Fruit fly (Drosophila melanogaster): ENCODE measurements around the gene RpS19a.

Gene RpS19a

dm6 chrX:16632135-16632534 lies 5.6 kb upstream of the RpS19a start, which contains the start of gene CG9777:
TSS of gene CG9777 (minus strand) at chrX:16632235.
- no peak for TF ChIP-seq CG8478 (optimal IDR thresholded peaks at IDR 0.05)

- TF ChIP-seq CG8478 (optimal IDR thresholded peaks at IDR 0.05) (no peak), CTCF (optimal IDR thresholded peaks at IDR 0.05) (no peak)
These were observed 4.3 kb upstream of the RpS19a start for dm6 chrX:16633181-16633957.

dm6 chrX:16637106-16637590 lies 546 bp upstream of the RpS19a start, which contains the start of gene Rok:
TSS of gene Rok (minus strand) at chrX:16637414.
- no peak for TF ChIP-seq CG8478 (optimal IDR thresholded peaks at IDR 0.05)
- peak; percentile 91 to 94 for TF ChIP-seq CTCF (optimal IDR thresholded peaks at IDR 0.05)

- TF ChIP-seq CG8478 (optimal IDR thresholded peaks at IDR 0.05) (no peak), CTCF (optimal IDR thresholded peaks at IDR 0.05) (no peak)
These were observed 2.8 kb downstream of the RpS19a start, which contains the start of the genes SNRPG and mthl1 for dm6 chrX:16640260-16641100. TSS of gene SNRPG (minus strand) at chrX:16640419. TSS of gene mthl1 (plus strand) at chrX:16640968.

dm6 chrX:16641101-16641420 lies 3.4 kb downstream of the RpS19a start:
- no peak for TF ChIP-seq CG8478 (optimal IDR thresholded peaks at IDR 0.05)
- TF ChIP-seq CTCF (optimal IDR thresholded peaks at IDR 0.05): no peak

dm6 chrX:16643363-16643946 lies 5.8 kb downstream of the RpS19a start:
- TF ChIP-seq CG8478 (optimal IDR thresholded peaks at IDR 0.05): no peak
- no peak for TF ChIP-seq CTCF (optimal IDR thresholded peaks at IDR 0.05)

dm6 chrX:16644535-16645131 lies 6.9 kb downstream of the RpS19a start:
- no peak for TF ChIP-seq CTCF (optimal IDR thresholded peaks at IDR 0.05)
- TF ChIP-seq CG8478 (optimal IDR thresholded peaks at IDR 0.05): no peak

dm6 chrX:16645472-16645871 lies 7.8 kb downstream of the RpS19a start:
- TF ChIP-seq CG8478 (optimal IDR thresholded peaks at IDR 0.05) (no peak), CTCF (optimal IDR thresholded peaks at IDR 0.05) (no peak)

- no peak for TF ChIP-seq CG8478 (optimal IDR thresholded peaks at IDR 0.05)
- TF ChIP-seq CTCF (optimal IDR thresholded peaks at IDR 0.05): no peak
These were observed 9.5 kb downstream of the RpS19a start for dm6 chrX:16647092-16647632.

- TF ChIP-seq CG8478 (optimal IDR thresholded peaks at IDR 0.05) (no peak), CTCF (optimal IDR thresholded peaks at IDR 0.05) (no peak)
These were observed 10.2 kb downstream of the RpS19a start for dm6 chrX:16647737-16648434.

- TF ChIP-seq CTCF (optimal IDR thresholded peaks at IDR 0.05) (no peak), CG8478 (optimal IDR thresholded peaks at IDR 0.05) (no peak)
These were observed 10.7 kb downstream of the RpS19a start for dm6 chrX:16648435-16648781.

dm6 chrX:16650078-16651063 lies 12.7 kb downstream of the RpS19a start:
- no peak for TF ChIP-seq CG8478 (optimal IDR thresholded peaks at IDR 0.05)
- TF ChIP-seq CTCF (optimal IDR thresholded peaks at IDR 0.05): no peak

- no peak for TF ChIP-seq CG8478 (optimal IDR thresholded peaks at IDR 0.05)
- TF ChIP-seq CTCF (optimal IDR thresholded peaks at IDR 0.05): no peak
These were observed 13.4 kb downstream of the RpS19a start, which contains the start of the genes CG32573 and CG42512 for dm6 chrX:16651098-16651497. TSS of gene CG32573 (plus strand) at chrX:16651376. TSS of gene CG42512 (plus strand) at chrX:16651376.

Data from S2 (cell line).